Worm (Caenorhabditis elegans): ENCODE measurements around the gene srx-62.

DNA sequence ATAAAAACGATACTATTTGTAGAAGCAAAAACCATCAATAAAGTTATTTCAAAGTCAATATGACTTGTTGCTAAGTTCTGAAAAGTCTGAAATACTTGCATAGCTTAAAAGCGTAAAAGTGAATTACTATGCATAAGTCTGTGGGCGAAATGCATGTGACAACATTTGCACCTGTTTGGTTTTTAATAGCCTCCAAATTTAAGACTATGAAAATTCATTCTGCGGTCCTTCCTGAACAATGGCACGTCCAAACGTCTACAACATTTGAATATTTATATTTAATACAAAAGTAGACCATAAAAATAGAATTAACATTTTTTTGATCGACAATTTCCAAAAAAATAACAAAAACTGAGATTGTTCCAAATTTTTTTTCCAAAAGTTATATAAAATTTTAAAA is 26.0 kb upstream of the srx-62 start, which contains the start of gene K09D9.14:
- TF ChIP-seq W03F9.2 (tag; optimal IDR thresholded peaks at IDR 0.05) (no peak), him-1 (tag; optimal IDR thresholded peaks at IDR 0.05) (no peak), dao-5 (tag; optimal IDR thresholded peaks at IDR 0.05) (no peak)

Measured in whole organism, L4/young adult.